Worm (Caenorhabditis elegans) whole organism, L4 larva: ENCODE measurements around the gene C37C3.1.

Source experiments
- ceh-28 ChIP-seq: fragments of 150-350 bp; optimal IDR thresholded peaks from 2 replicates; lab custom pipeline; 2014; ENCODE audit warnings: missing biosample characterization, missing genetic modification reagents, missing genetic modification characterization
- snpc-1.2 ChIP-seq: fragments of 200-800 bp; sonication (Bioruptor generic); IDR thresholded peaks from 2 replicates; pipeline ENCODE4 v1.3.6; 2022; ENCODE audit warnings: missing genetic modification reagents, missing genetic modification characterization, missing compliant biosample characterization
- ztf-11 ChIP-seq: fragments of 150-350 bp; optimal IDR thresholded peaks from 2 replicates; lab custom pipeline; 2014; ENCODE audit warnings: missing biosample characterization, missing genetic modification characterization

- TF ChIP-seq snpc-1.2 (GFP tag; lab: Robert Waterston, UW): no peak
- TF ChIP-seq ztf-11 (tag; lab: Kevin White, UChicago): no peak
- no peak for TF ChIP-seq ceh-28 (tag; lab: Kevin White, UChicago)
Measured at ce11 chrV:7826362-7826761, 31.4 kb upstream of the C37C3.1 start.
